Worm (Caenorhabditis elegans) whole organism, late embryonic: ENCODE results near the gene sup-37.

Source experiments
- elt-2 ChIP-seq: sonication (generic microtip); optimal IDR thresholded peaks from 2 replicates; lab custom pipeline; 2016; ENCODE audit warnings: missing genetic modification reagents, missing genetic modification characterization, missing compliant biosample characterization
- sox-4 ChIP-seq: sonication (generic microtip); optimal IDR thresholded peaks from 2 replicates; lab custom pipeline; 2017; ENCODE audit warnings: mild to moderate bottlenecking, missing genetic modification characterization, inconsistent platforms, missing compliant biosample characterization
- unc-86 ChIP-seq: sonication (generic microtip); optimal IDR thresholded peaks from 2 replicates; lab custom pipeline; 2016; ENCODE audit warnings: missing genetic modification characterization, missing compliant biosample characterization

DNA sequence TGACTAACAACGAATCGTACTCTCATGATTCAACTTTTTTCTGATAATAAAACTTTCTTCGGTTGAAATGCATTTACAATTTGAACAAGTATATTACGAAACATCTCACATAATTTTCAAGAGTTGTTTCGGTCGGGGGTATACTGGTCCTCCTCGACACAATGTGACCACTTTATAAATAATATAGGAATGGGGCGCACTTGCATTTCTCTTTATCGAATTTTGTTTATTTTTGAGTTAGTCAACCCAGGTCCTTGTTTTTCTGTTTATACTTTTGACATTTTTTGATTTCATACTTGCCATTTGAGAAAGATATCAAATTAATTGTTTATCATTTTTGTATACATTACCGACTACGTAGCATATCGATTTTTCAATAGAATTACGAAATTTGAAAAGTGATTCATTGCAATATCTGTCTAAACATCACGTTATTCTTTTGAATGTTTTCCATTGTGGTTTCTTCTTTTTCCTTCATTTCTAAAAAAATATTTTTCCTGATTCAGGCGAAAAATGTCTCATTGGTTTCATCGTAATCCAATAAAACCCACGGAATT is 12.4 kb upstream of the sup-37 start, which contains the start of gene B0507.2:
- no peak for TF ChIP-seq sox-4
- no peak for TF ChIP-seq unc-86 (tag; lab: Kevin White, UChicago)
- no peak for TF ChIP-seq elt-2 (tag; lab: Kevin White, UChicago)
